Fruit fly (Drosophila melanogaster): ENCODE data around the gene dj.

dj gene

DNA sequence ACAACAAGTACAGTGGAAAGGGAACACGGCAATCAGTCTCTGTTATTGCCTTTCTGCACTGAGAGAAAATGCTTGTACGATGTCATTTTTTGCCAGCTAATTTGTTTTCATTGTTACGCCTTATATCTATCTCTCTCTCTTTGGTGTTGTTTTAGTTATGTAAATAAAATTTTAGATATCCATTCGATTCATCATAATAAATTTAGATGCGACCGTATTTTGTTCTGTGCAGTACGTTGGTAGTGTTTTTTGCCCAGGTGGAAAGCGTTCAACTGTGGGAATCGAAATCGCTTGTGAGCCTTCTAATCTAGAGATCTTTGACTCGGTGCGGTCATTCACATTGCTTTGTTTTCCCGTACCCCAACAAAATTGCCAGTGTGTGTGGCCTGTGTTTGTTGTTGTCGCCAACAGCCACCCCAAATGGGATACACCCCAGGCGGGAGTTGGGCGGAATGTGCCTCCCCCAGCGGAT, 16.6 kb downstream of the dj start (continued):
- no peak for TF ChIP-seq E2f2 (GFP tag; IDR thresholded peaks at IDR 0.05)
- TF ChIP-seq CG4820 (GFP tag; optimal IDR thresholded peaks at IDR 0.05): peak; percentile 88
- TF ChIP-seq slbo (GFP tag; IDR thresholded peaks at IDR 0.05): no peak
- TF ChIP-seq CG11696 (GFP tag; IDR thresholded peaks at IDR 0.05): no peak
- peak; percentile 84 for TF ChIP-seq CG11093 (GFP tag; IDR thresholded peaks at IDR 0.05)
- peak; percentile 91 for TF ChIP-seq BtbVII (GFP tag; optimal IDR thresholded peaks at IDR 0.05)
- peak; percentile 80 for TF ChIP-seq CG4854 (GFP tag; optimal IDR thresholded peaks at IDR 0.05)
- no peak for TF ChIP-seq Dip2 (GFP tag; IDR thresholded peaks at IDR 0.05)
- no peak for TF ChIP-seq Doc3 (GFP tag; IDR thresholded peaks at IDR 0.05; ENCODE audit: partially characterized antibody)
- TF ChIP-seq tap (tag; optimal IDR thresholded peaks at IDR 0.05): peak; percentile 90
- peak; percentile 95 for TF ChIP-seq HmgZ (tag; optimal IDR thresholded peaks at IDR 0.05)
- TF ChIP-seq ranshi (GFP tag; IDR thresholded peaks at IDR 0.05): no peak
- TF ChIP-seq Hand (GFP tag; optimal IDR thresholded peaks at IDR 0.05): peak; percentile 78
- TF ChIP-seq Hr78 (GFP tag; optimal IDR thresholded peaks at IDR 0.05): peak in 1 of 2 experiments; percentile 78
- TF ChIP-seq CG17328 (GFP tag; IDR thresholded peaks at IDR 0.05): no peak
- peak; percentile 77 for TF ChIP-seq CrebB (tag; optimal IDR thresholded peaks at IDR 0.05)
- TF ChIP-seq CG13894 (tag; optimal IDR thresholded peaks at IDR 0.05): peak; percentile 87
- TF ChIP-seq ham (GFP tag; IDR thresholded peaks at IDR 0.05): no peak
- TF ChIP-seq Elba2 (GFP tag; optimal IDR thresholded peaks at IDR 0.05): peak; percentile 48
- peak; percentile 88 for TF ChIP-seq shn (GFP tag; optimal IDR thresholded peaks at IDR 0.05)
- TF ChIP-seq CG6683 (GFP tag; optimal IDR thresholded peaks at IDR 0.05): peak; percentile 85
- peak; percentile 3 for TF ChIP-seq sima (GFP tag; optimal IDR thresholded peaks at IDR 0.05)
- TF ChIP-seq CG4617 (GFP tag; optimal IDR thresholded peaks at IDR 0.05; ENCODE audit: borderline replicate concordance): peak; percentile 48
- TF ChIP-seq vnd (GFP tag; IDR thresholded peaks at IDR 0.05; ENCODE audit: partially characterized antibody): no peak
- peak; percentile 87 for TF ChIP-seq CG16863 (GFP tag; optimal IDR thresholded peaks at IDR 0.05)
- TF ChIP-seq Fer3 (tag; optimal IDR thresholded peaks at IDR 0.05): peak; percentile 91
- TF ChIP-seq Hr3 (GFP tag; optimal IDR thresholded peaks at IDR 0.05): peak; percentile 83
- TF ChIP-seq CG4360 (GFP tag; IDR thresholded peaks at IDR 0.05): no peak
- TF ChIP-seq nom (GFP tag; optimal IDR thresholded peaks at IDR 0.05): peak; percentile 83
- no peak for TF ChIP-seq ase (GFP tag; IDR thresholded peaks at IDR 0.05)
- TF ChIP-seq Side (GFP tag; optimal IDR thresholded peaks at IDR 0.05): peak; percentile 79
- TF ChIP-seq MBD-R2 (GFP tag; IDR thresholded peaks at IDR 0.05): no peak
- peak; percentile 83 for TF ChIP-seq maf-S (GFP tag; optimal IDR thresholded peaks at IDR 0.05)
- peak; percentile 87 for TF ChIP-seq fd96Cb (tag; optimal IDR thresholded peaks at IDR 0.05)
- TF ChIP-seq ind (GFP tag; optimal IDR thresholded peaks at IDR 0.05): peak; percentile 93
- peak; percentile 85 for TF ChIP-seq CG8944 (GFP tag; optimal IDR thresholded peaks at IDR 0.05)
- TF ChIP-seq Ada2b (GFP tag; IDR thresholded peaks at IDR 0.05): no peak
- TF ChIP-seq Nf-YC (tag; optimal IDR thresholded peaks at IDR 0.05): peak; percentile 60
- TF ChIP-seq Lim3 (GFP tag; IDR thresholded peaks at IDR 0.05): no peak
- TF ChIP-seq Taf1 (GFP tag; IDR thresholded peaks at IDR 0.05): no peak
- no peak for TF ChIP-seq hkb (optimal IDR thresholded peaks at IDR 0.05)
- TF ChIP-seq hkb (GFP tag; IDR thresholded peaks at IDR 0.05): no peak
- peak; percentile 77 for TF ChIP-seq CG12942 (GFP tag; optimal IDR thresholded peaks at IDR 0.05)
- peak; percentile 42 for TF ChIP-seq CG3065 (GFP tag; optimal IDR thresholded peaks at IDR 0.05)
- peak; percentile 42 for TF ChIP-seq CG30020 (tag; optimal IDR thresholded peaks at IDR 0.05)
- TF ChIP-seq CG1602 (GFP tag; optimal IDR thresholded peaks at IDR 0.05): peak; percentile 82
- TF ChIP-seq ewg (GFP tag; optimal IDR thresholded peaks at IDR 0.05): peak; percentile 76
- peak; percentile 77 for TF ChIP-seq CG12236 (GFP tag; optimal IDR thresholded peaks at IDR 0.05)
- peak; percentile 86 for TF ChIP-seq CG15011 (GFP tag; optimal IDR thresholded peaks at IDR 0.05)
- TF ChIP-seq CG4328 (GFP tag; optimal IDR thresholded peaks at IDR 0.05): peak; percentile 57
- peak; percentile 88 for TF ChIP-seq Ssrp (tag; optimal IDR thresholded peaks at IDR 0.05)
- peak; percentile 91 for TF ChIP-seq fu2 (GFP tag; optimal IDR thresholded peaks at IDR 0.05)
